Fruit fly (Drosophila melanogaster): ENCODE measurements around the gene Pfrx.

Gene Pfrx

DNA sequence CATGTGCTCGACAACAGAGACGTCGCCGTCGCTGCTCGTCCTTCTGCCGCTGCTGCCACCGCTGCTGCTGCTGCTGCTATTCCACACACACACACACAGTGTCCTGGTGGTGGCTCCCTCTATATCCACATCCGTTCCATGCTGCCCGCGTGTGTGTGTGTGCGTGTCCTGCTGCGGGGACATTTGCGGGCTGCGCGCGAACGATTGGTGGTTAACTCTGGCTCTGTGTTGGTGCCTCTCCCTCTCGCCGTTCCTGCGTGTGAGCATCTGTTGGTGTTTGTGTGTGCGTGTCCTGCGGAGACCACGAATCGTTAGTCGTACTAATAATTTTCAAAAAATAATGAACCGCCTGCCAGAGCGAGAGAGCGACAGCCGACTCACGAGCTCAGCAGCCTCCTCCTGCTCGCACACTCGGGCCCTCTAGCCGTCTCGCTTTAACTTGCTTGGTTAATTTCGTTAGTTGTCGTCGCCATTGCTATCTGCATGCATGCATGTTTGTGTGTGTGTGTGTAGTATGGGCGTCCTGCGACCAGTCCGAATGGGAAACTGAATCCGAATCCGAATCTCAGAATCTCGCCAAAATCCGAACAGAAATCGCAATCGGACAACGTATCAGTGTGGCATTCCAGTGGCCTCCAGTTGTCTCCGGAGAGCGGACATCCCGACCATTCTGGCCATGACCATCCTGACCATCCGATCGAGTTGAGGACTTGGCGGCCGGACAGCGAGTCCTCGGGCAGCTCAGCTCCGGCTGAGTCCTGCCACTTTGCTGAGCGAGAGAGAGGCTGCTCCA, 50.8 kb downstream of the Pfrx start (continued):
- TF ChIP-seq hbn (GFP tag; IDR thresholded peaks at IDR 0.05; ENCODE audit: partially characterized antibody) (no peak), kni (GFP tag; optimal IDR thresholded peaks at IDR 0.05) (no peak), p53 (GFP tag; optimal IDR thresholded peaks at IDR 0.05) (no peak), Hey (tag; optimal IDR thresholded peaks at IDR 0.05) (no peak), E2f1 (GFP tag; IDR thresholded peaks at IDR 0.05) (no peak), unc-4 (GFP tag; IDR thresholded peaks at IDR 0.05; ENCODE audit: partially characterized antibody) (no peak), Dip3 (GFP tag; optimal IDR thresholded peaks at IDR 0.05) (no peak), CG10274 (GFP tag; optimal IDR thresholded peaks at IDR 0.05) (no peak), CG1233 (GFP tag; optimal IDR thresholded peaks at IDR 0.05) (no peak), CG1647 (GFP tag; optimal IDR thresholded peaks at IDR 0.05) (no peak), eyg (GFP tag; optimal IDR thresholded peaks at IDR 0.05) (no peak), Taf1 (GFP tag; IDR thresholded peaks at IDR 0.05) (no peak), CG11560 (tag; IDR thresholded peaks at IDR 0.05) (no peak), CG2199 (GFP tag; IDR thresholded peaks at IDR 0.05) (no peak), CG32532 (GFP tag; IDR thresholded peaks at IDR 0.05) (no peak), Eip74EF (GFP tag; optimal IDR thresholded peaks at IDR 0.05) (no peak), zfh1 (GFP tag; IDR thresholded peaks at IDR 0.05) (no peak), CG34376 (GFP tag; optimal IDR thresholded peaks at IDR 0.05) (no peak), CG8478 (optimal IDR thresholded peaks at IDR 0.05) (peak; percentile 54), zen (tag; optimal IDR thresholded peaks at IDR 0.05) (peak; percentile 22), Atf3 (GFP tag; optimal IDR thresholded peaks at IDR 0.05) (no peak), CG4328 (GFP tag; optimal IDR thresholded peaks at IDR 0.05) (no peak), ssp (GFP tag; IDR thresholded peaks at IDR 0.05) (no peak), Nf-YC (tag; optimal IDR thresholded peaks at IDR 0.05) (peak; percentile 96), Hand (GFP tag; optimal IDR thresholded peaks at IDR 0.05) (no peak), Dbx (GFP tag; IDR thresholded peaks at IDR 0.05) (no peak), sima (GFP tag; optimal IDR thresholded peaks at IDR 0.05) (no peak), Med (GFP tag) (peak; percentile 31), luna (GFP tag; optimal IDR thresholded peaks at IDR 0.05) (no peak), zfh2 (GFP tag; optimal IDR thresholded peaks at IDR 0.05) (no peak), CG18476 (GFP tag; optimal IDR thresholded peaks at IDR 0.05) (no peak), fu2 (GFP tag; optimal IDR thresholded peaks at IDR 0.05) (no peak), D19B (GFP tag; optimal IDR thresholded peaks at IDR 0.05) (no peak), CG10979 (tag; optimal IDR thresholded peaks at IDR 0.05) (no peak), sug (tag; optimal IDR thresholded peaks at IDR 0.05) (no peak), CG3281 (GFP tag; optimal IDR thresholded peaks at IDR 0.05) (no peak), CHES-1-like (GFP tag; optimal IDR thresholded peaks at IDR 0.05) (no peak), CG9727 (GFP tag; optimal IDR thresholded peaks at IDR 0.05) (no peak), ase (GFP tag; IDR thresholded peaks at IDR 0.05) (no peak), CG11398 (GFP tag; optimal IDR thresholded peaks at IDR 0.05) (no peak)

DNA sequence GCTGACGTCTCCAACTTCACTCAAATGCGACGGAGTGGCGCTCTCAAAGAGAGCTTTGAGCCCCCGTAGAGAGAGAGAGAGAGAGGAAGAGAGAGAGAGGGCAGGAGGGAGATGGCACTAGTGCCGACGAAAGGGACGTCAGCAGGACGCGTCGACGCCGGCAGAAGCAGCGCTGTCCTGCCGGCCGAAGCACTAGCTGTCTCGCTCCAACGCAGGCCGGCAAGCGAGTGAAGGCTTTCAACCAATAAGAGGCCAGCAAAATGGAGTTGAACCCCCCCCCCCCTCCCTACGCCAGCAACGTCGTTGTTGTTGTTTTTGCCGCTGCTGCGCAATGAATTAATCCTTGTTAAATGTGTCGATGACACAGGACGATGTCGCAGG, 51.3 kb downstream of the Pfrx start:
- peak; percentile 94 for TF ChIP-seq Adf1 (GFP tag; IDR thresholded peaks at IDR 0.05)
- TF ChIP-seq klu (GFP tag; IDR thresholded peaks at IDR 0.05), result no peak
- TF ChIP-seq CG10979 (tag; optimal IDR thresholded peaks at IDR 0.05), result no peak
- peak; percentile 89 for TF ChIP-seq crol (GFP tag; IDR thresholded peaks at IDR 0.05)
- TF ChIP-seq CG3726 (GFP tag; IDR thresholded peaks at IDR 0.05), result no peak
- TF ChIP-seq CG10321 (GFP tag; IDR thresholded peaks at IDR 0.05), result peak; percentile 96
- no peak for TF ChIP-seq Scr (GFP tag; IDR thresholded peaks at IDR 0.05; ENCODE audit: partially characterized antibody)
- TF ChIP-seq Stat92E (GFP tag; optimal IDR thresholded peaks at IDR 0.05), result no peak
- no peak for TF ChIP-seq YL-1 (GFP tag; optimal IDR thresholded peaks at IDR 0.05)
- TF ChIP-seq CG16815 (GFP tag; optimal IDR thresholded peaks at IDR 0.05), result no peak
- TF ChIP-seq CG18476 (GFP tag; optimal IDR thresholded peaks at IDR 0.05), result no peak
- no peak for TF ChIP-seq pho (GFP tag; optimal IDR thresholded peaks at IDR 0.05)
- TF ChIP-seq Jarid2 (GFP tag; optimal IDR thresholded peaks at IDR 0.05), result peak; percentile 30
- TF ChIP-seq CG6791 (GFP tag; IDR thresholded peaks at IDR 0.05; ENCODE audit: partially characterized antibody), result no peak
- peak; percentile 96 for TF ChIP-seq Nf-YC (tag; optimal IDR thresholded peaks at IDR 0.05)
